Fruit fly (Drosophila melanogaster): Measurements from ENCODE around the gene mus304.

mus304 gene

DNA sequence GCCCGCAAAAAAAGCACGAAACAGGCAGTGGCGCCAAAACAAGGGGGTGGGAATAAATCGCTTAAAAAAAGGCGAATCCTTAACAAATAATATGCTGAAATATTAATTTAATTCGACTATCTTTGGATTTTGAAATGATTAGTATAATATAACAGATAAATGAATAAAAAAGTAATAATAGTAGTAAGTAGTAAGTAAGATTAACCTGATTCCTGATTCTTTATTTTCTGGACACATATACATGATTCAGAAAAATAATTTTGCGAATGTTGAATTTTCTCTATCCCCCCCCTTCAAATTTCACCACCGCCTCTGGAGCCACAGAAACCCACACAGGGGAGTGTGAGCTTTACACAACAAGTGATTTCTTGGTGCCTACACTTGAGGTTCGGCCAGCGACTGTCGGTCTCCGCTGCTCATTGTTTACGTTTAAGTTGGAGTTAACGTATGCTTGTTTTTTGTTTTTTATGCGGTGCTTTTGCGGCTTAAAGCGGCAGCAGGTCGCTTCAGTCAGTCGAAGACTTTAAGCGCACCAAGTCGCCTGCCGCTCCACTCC, 38.9 kb downstream of the mus304 start, which contains the start of gene CG7330:
Gene CG7330 (plus strand): TSS at position 506 of the 556 bp plus-strand sequence.
- peak; percentile 96 for TF ChIP-seq net (GFP tag; optimal IDR thresholded peaks at IDR 0.05)
- peak; percentile 83 for TF ChIP-seq CG6808 (GFP tag; optimal IDR thresholded peaks at IDR 0.05)
- peak; percentile 96 for TF ChIP-seq OdsH (GFP tag; optimal IDR thresholded peaks at IDR 0.05)
- peak; percentile 91 for TF ChIP-seq CG7368 (GFP tag; optimal IDR thresholded peaks at IDR 0.05)
- peak; percentile 88 for TF ChIP-seq CG3032 (tag; optimal IDR thresholded peaks at IDR 0.05)
- peak; percentile 81 for TF ChIP-seq Hr39 (GFP tag; optimal IDR thresholded peaks at IDR 0.05)
- TF ChIP-seq salr (GFP tag; optimal IDR thresholded peaks at IDR 0.05), result peak; percentile 24 to 93
- TF ChIP-seq CG31627 (GFP tag; optimal IDR thresholded peaks at IDR 0.05), result peak; percentile 87
- TF ChIP-seq CG6163 (GFP tag; IDR thresholded peaks at IDR 0.05), result peak; percentile 86
- TF ChIP-seq Eip78C (GFP tag), result peak; percentile 99
- TF ChIP-seq CG6854 (GFP tag; optimal IDR thresholded peaks at IDR 0.05), result peak; percentile 86
- peak; percentile 96 for TF ChIP-seq CG6792 (GFP tag; optimal IDR thresholded peaks at IDR 0.05)
- TF ChIP-seq fkh (GFP tag; optimal IDR thresholded peaks at IDR 0.05), result peak; percentile 57
- TF ChIP-seq Lpt (GFP tag; optimal IDR thresholded peaks at IDR 0.05), result peak; percentile 94
- TF ChIP-seq Eip75B (GFP tag; optimal IDR thresholded peaks at IDR 0.05), result peak; percentile 87
- peak; percentile 82 for TF ChIP-seq dsx (GFP tag; optimal IDR thresholded peaks at IDR 0.05; ENCODE audit: poor library complexity, severe bottlenecking)
- TF ChIP-seq CG10631 (GFP tag; optimal IDR thresholded peaks at IDR 0.05), result peak; percentile 93
- TF ChIP-seq esn (GFP tag; optimal IDR thresholded peaks at IDR 0.05), result peak; percentile 93
- peak; percentile 61 for TF ChIP-seq CG1621 (tag; optimal IDR thresholded peaks at IDR 0.05)
- peak; percentile 84 for TF ChIP-seq fd85E (GFP tag; optimal IDR thresholded peaks at IDR 0.05)
- peak; percentile 83 for TF ChIP-seq Ets96B (tag; optimal IDR thresholded peaks at IDR 0.05)
- TF ChIP-seq vri (GFP tag; optimal IDR thresholded peaks at IDR 0.05), result peak; percentile 53
- peak; percentile 87 for TF ChIP-seq Gug (GFP tag; IDR thresholded peaks at IDR 0.05)
- TF ChIP-seq acj6 (GFP tag; optimal IDR thresholded peaks at IDR 0.05), result peak; percentile 96
- TF ChIP-seq lz (GFP tag; optimal IDR thresholded peaks at IDR 0.05), result peak; percentile 81
- peak; percentile 67 for TF ChIP-seq Hr38 (GFP tag; optimal IDR thresholded peaks at IDR 0.05)
- peak; percentile 95 for TF ChIP-seq CG3919 (GFP tag; optimal IDR thresholded peaks at IDR 0.05)
- peak; percentile 96 for TF ChIP-seq svp (GFP tag)
- peak; percentile 85 for TF ChIP-seq CG10669 (GFP tag; optimal IDR thresholded peaks at IDR 0.05)
- TF ChIP-seq spab (GFP tag; optimal IDR thresholded peaks at IDR 0.05), result peak; percentile 79
- peak; percentile 95 for TF ChIP-seq achi (GFP tag; optimal IDR thresholded peaks at IDR 0.05)
- peak; percentile 97 for TF ChIP-seq CG6276 (GFP tag; optimal IDR thresholded peaks at IDR 0.05)
- TF ChIP-seq pdm3 (GFP tag; optimal IDR thresholded peaks at IDR 0.05), result peak; percentile 92
- peak; percentile 86 for TF ChIP-seq cyc (GFP tag; optimal IDR thresholded peaks at IDR 0.05)
- peak; percentile 96 for TF ChIP-seq Sox15 (GFP tag; optimal IDR thresholded peaks at IDR 0.05)
- peak; percentile 97 for TF ChIP-seq CG4318 (GFP tag; optimal IDR thresholded peaks at IDR 0.05)
- TF ChIP-seq Sox14 (GFP tag; optimal IDR thresholded peaks at IDR 0.05), result peak; percentile 77
- TF ChIP-seq CG8632 (GFP tag; optimal IDR thresholded peaks at IDR 0.05), result peak; percentile 96
- TF ChIP-seq Hr4 (GFP tag; optimal IDR thresholded peaks at IDR 0.05), result peak; percentile 93
- TF ChIP-seq Blimp-1 (GFP tag; optimal IDR thresholded peaks at IDR 0.05), result peak; percentile 79
- peak; percentile 86 for TF ChIP-seq topi (GFP tag; optimal IDR thresholded peaks at IDR 0.05)
- peak; percentile 95 for TF ChIP-seq dac (GFP tag; optimal IDR thresholded peaks at IDR 0.05)
- TF ChIP-seq CG16779 (tag; optimal IDR thresholded peaks at IDR 0.05), result peak; percentile 90
- peak; percentile 97 for TF ChIP-seq CG15336 (GFP tag; IDR thresholded peaks at IDR 0.05)
- TF ChIP-seq eg (GFP tag; IDR thresholded peaks at IDR 0.05), result peak; percentile 92
- peak; percentile 99 for TF ChIP-seq CG32006 (GFP tag; optimal IDR thresholded peaks at IDR 0.05)
- TF ChIP-seq CG34406 (GFP tag; optimal IDR thresholded peaks at IDR 0.05), result peak; percentile 98
- TF ChIP-seq CG9139 (GFP tag; optimal IDR thresholded peaks at IDR 0.05), result peak; percentile 63
- peak; percentile 94 for TF ChIP-seq CG11902 (GFP tag; optimal IDR thresholded peaks at IDR 0.05)
- TF ChIP-seq Met (GFP tag; optimal IDR thresholded peaks at IDR 0.05), result peak; percentile 90
- peak; percentile 98 for TF ChIP-seq CG8119 (GFP tag; IDR thresholded peaks at IDR 0.05)
- TF ChIP-seq CG11762 (GFP tag; optimal IDR thresholded peaks at IDR 0.05; ENCODE audit: insufficient read depth), result peak; percentile 92
